Fruit fly (Drosophila melanogaster): ENCODE data around the gene CG9692.

Gene CG9692

dm6 chr3L:16713446-16714192, 8.8 kb downstream of the CG9692 start (continued):
- TF ChIP-seq lmd (GFP tag; IDR thresholded peaks at IDR 0.05) (no peak), CG11456 (GFP tag; IDR thresholded peaks at IDR 0.05) (no peak), CG6683 (GFP tag; optimal IDR thresholded peaks at IDR 0.05) (no peak), CG7928 (GFP tag; optimal IDR thresholded peaks at IDR 0.05) (no peak), CG13296 (GFP tag; optimal IDR thresholded peaks at IDR 0.05) (no peak), Chrac-16 (GFP tag; optimal IDR thresholded peaks at IDR 0.05) (no peak), nmo (GFP tag; optimal IDR thresholded peaks at IDR 0.05) (no peak), vvl (GFP tag; IDR thresholded peaks at IDR 0.05) (no peak), Xrp1 (GFP tag; IDR thresholded peaks at IDR 0.05) (no peak), CG15073 (GFP tag; optimal IDR thresholded peaks at IDR 0.05) (no peak), Bgb (GFP tag; IDR thresholded peaks at IDR 0.05; ENCODE audit: partially characterized antibody) (peak; percentile 69), CG17802 (tag; optimal IDR thresholded peaks at IDR 0.05) (no peak)

- TF ChIP-seq sob (GFP tag; IDR thresholded peaks at IDR 0.05) (no peak), Asciz (GFP tag; optimal IDR thresholded peaks at IDR 0.05) (no peak), ftz-f1 (GFP tag; optimal IDR thresholded peaks at IDR 0.05) (no peak), tll (GFP tag; optimal IDR thresholded peaks at IDR 0.05) (no peak), CG2202 (tag; optimal IDR thresholded peaks at IDR 0.05) (no peak), CG18599 (GFP tag; optimal IDR thresholded peaks at IDR 0.05) (peak; percentile 56), CG13296 (GFP tag; optimal IDR thresholded peaks at IDR 0.05) (no peak), CG10543 (GFP tag; optimal IDR thresholded peaks at IDR 0.05) (peak; percentile 37), CG12391 (tag; optimal IDR thresholded peaks at IDR 0.05) (peak; percentile 8), Sin3A (optimal IDR thresholded peaks at IDR 0.05) (no peak), CG7963 (GFP tag; IDR thresholded peaks at IDR 0.05; ENCODE audit: partially characterized antibody) (no peak), psq (GFP tag; optimal IDR thresholded peaks at IDR 0.05) (no peak), shn (GFP tag; optimal IDR thresholded peaks at IDR 0.05) (peak; percentile 13), nau (GFP tag; optimal IDR thresholded peaks at IDR 0.05) (no peak), Myb (GFP tag; optimal IDR thresholded peaks at IDR 0.05) (no peak), CG12071 (GFP tag; optimal IDR thresholded peaks at IDR 0.05) (no peak), CG8944 (GFP tag; optimal IDR thresholded peaks at IDR 0.05) (peak; percentile 17), sim (GFP tag; IDR thresholded peaks at IDR 0.05) (no peak), BtbVII (GFP tag; optimal IDR thresholded peaks at IDR 0.05) (no peak), CG8089 (GFP tag; optimal IDR thresholded peaks at IDR 0.05) (peak; percentile 24), bcd (GFP tag; optimal IDR thresholded peaks at IDR 0.05) (no peak), CG32532 (GFP tag; IDR thresholded peaks at IDR 0.05) (0 out of 2 replicates have a peak, but pooled peaks have one; percentile 16), Drgx (GFP tag; IDR thresholded peaks at IDR 0.05) (no peak), prd (optimal IDR thresholded peaks at IDR 0.05) (no peak), prd (GFP tag; IDR thresholded peaks at IDR 0.05) (peak; percentile 9; the same call in 1 of the 3 replicates), kah (GFP tag; optimal IDR thresholded peaks at IDR 0.05) (no peak), Oli (tag; optimal IDR thresholded peaks at IDR 0.05) (peak; percentile 2), HLH3B (GFP tag; IDR thresholded peaks at IDR 0.05) (0 out of 2 replicates have a peak, but pooled peaks have one; percentile 8), grau (tag; optimal IDR thresholded peaks at IDR 0.05) (peak; percentile 75), twi (tag; optimal IDR thresholded peaks at IDR 0.05) (no peak), Hr3 (GFP tag; optimal IDR thresholded peaks at IDR 0.05) (no peak), dm (GFP tag; optimal IDR thresholded peaks at IDR 0.05) (peak; percentile 14), bab2 (GFP tag; optimal IDR thresholded peaks at IDR 0.05) (peak; percentile 11), zen2 (GFP tag; IDR thresholded peaks at IDR 0.05; ENCODE audit: partially characterized antibody) (no peak), HHEX (GFP tag; optimal IDR thresholded peaks at IDR 0.05) (peak; percentile 19), CG3995 (GFP tag; optimal IDR thresholded peaks at IDR 0.05) (no peak), sens (GFP tag) (peak; percentile 59), tup (GFP tag; optimal IDR thresholded peaks at IDR 0.05) (no peak), CG9727 (GFP tag; optimal IDR thresholded peaks at IDR 0.05) (peak; percentile 24)
Measured at dm6 chr3L:16714193-16714538, 9.4 kb downstream of the CG9692 start.

Data from whole organism, embryonic.